Comparison of ENCODE assay signal across 6 worm cellular contexts in genomic region chrV:14193451-14193850, ce11.
TF ChIP-seq lines count a peak whose summit lies in the region.

atfs-1 (plus strand) TSS chrV:14193663.

TF ChIP-seq in whole organism, L1 larva, 84 proteins besides CTCF, POLR2A, EP300 and RAD21 (continued from another document and continues in another):
- TF ChIP-seq elt-3 (tag; optimal IDR thresholded peaks at IDR 0.05; lab: Kevin White, UChicago) (peak in 1 of 6 experiments; percentile 36), C04F5.9 (tag; optimal IDR thresholded peaks at IDR 0.05; lab: Kevin White, UChicago) (no peak), Y116A8C.19 (tag; optimal IDR thresholded peaks at IDR 0.05; lab: Kevin White, UChicago; ENCODE audit: borderline replicate concordance) (no peak), egl-13 (tag; optimal IDR thresholded peaks at IDR 0.05; lab: Kevin White, UChicago) (no peak), efl-3 (GFP tag; optimal IDR thresholded peaks at IDR 0.05; lab: Kevin White, UChicago) (no peak), elt-2 (tag; optimal IDR thresholded peaks at IDR 0.05; lab: Kevin White, UChicago) (peak; percentile 66), grh-1 (GFP tag; IDR thresholded peaks at IDR 0.05; lab: Robert Waterston, UW) (no peak), ceh-82 (tag; optimal IDR thresholded peaks at IDR 0.05; lab: Kevin White, UChicago) (peak in 2 of 3 experiments; percentile 57 to 67), pax-3 (tag; optimal IDR thresholded peaks at IDR 0.05; lab: Kevin White, UChicago) (no peak), tlp-1 (tag; optimal IDR thresholded peaks at IDR 0.05; lab: Kevin White, UChicago) (no peak), nhr-19 (GFP tag; conservative IDR thresholded peaks at IDR 0.05; lab: Robert Waterston, UW) (peak; percentile 74), fkh-4 (tag; optimal IDR thresholded peaks at IDR 0.05; lab: Kevin White, UChicago; ENCODE audit: borderline replicate concordance) (no peak), nhr-237 (tag; optimal IDR thresholded peaks at IDR 0.05; lab: Kevin White, UChicago) (no peak), nhr-76 (tag; optimal IDR thresholded peaks at IDR 0.05; lab: Kevin White, UChicago) (no peak), xbp-1 (tag; optimal IDR thresholded peaks at IDR 0.05; lab: Kevin White, UChicago) (peak; percentile 52), nhr-12 (tag; optimal IDR thresholded peaks at IDR 0.05; lab: Kevin White, UChicago) (no peak), nhr-84 (tag; optimal IDR thresholded peaks at IDR 0.05; lab: Kevin White, UChicago) (no peak), nhr-85 (tag; lab: Kevin White, UChicago) (peak; percentile 78), zip-4 (GFP tag; optimal IDR thresholded peaks at IDR 0.05; lab: Kevin White, UChicago) (peak; percentile 47), zag-1 (tag; optimal IDR thresholded peaks at IDR 0.05; lab: Kevin White, UChicago) (no peak), C34B4.2 (tag; optimal IDR thresholded peaks at IDR 0.05; lab: Kevin White, UChicago) (no peak), skn-1 (tag; optimal IDR thresholded peaks at IDR 0.05; lab: Kevin White, UChicago) (peak; percentile 3)

TF ChIP-seq in whole organism, L2 larva, 48 proteins besides CTCF, POLR2A, EP300 and RAD21 (continued from another document):
- TF ChIP-seq sma-9 (GFP tag; optimal IDR thresholded peaks at IDR 0.05; lab: Kevin White, UChicago) (peak; percentile 89), sma-9 (tag; optimal IDR thresholded peaks at IDR 0.05; lab: Kevin White, UChicago) (no peak), nhr-10 (tag; optimal IDR thresholded peaks at IDR 0.05; lab: Kevin White, UChicago) (no peak), nhr-23 (tag; optimal IDR thresholded peaks at IDR 0.05; lab: Kevin White, UChicago) (no peak), sma-3 (GFP tag; optimal IDR thresholded peaks at IDR 0.05; lab: Kevin White, UChicago) (peak; percentile 61), F13H6.1 (tag; optimal IDR thresholded peaks at IDR 0.05; lab: Kevin White, UChicago) (peak; percentile 86), snpc-4 (tag; optimal IDR thresholded peaks at IDR 0.05; lab: Kevin White, UChicago) (peak; percentile 54), fos-1 (tag; optimal IDR thresholded peaks at IDR 0.05; lab: Kevin White, UChicago) (peak; percentile 83), sem-4 (tag; optimal IDR thresholded peaks at IDR 0.05; lab: Kevin White, UChicago) (peak; percentile 44), nhr-129 (tag; optimal IDR thresholded peaks at IDR 0.05; lab: Kevin White, UChicago) (peak; percentile 87), ama-1 (optimal IDR thresholded peaks at IDR 0.05; lab: Kevin White, UChicago) (peak; percentile 91), skn-1 (tag; optimal IDR thresholded peaks at IDR 0.05; lab: Kevin White, UChicago) (no peak), unc-55 (GFP tag; optimal IDR thresholded peaks at IDR 0.05; lab: Kevin White, UChicago) (peak; percentile 58)

TF ChIP-seq in whole organism, L3 larva, 47 proteins besides CTCF, POLR2A, EP300 and RAD21 (continued from another document and continues in another):
- TF ChIP-seq hmg-11 (tag; optimal IDR thresholded peaks at IDR 0.05; lab: Kevin White, UChicago) = peak; percentile 81
- no peak for TF ChIP-seq elt-1 (tag; optimal IDR thresholded peaks at IDR 0.05; lab: Kevin White, UChicago)
- TF ChIP-seq ztf-11 (tag; optimal IDR thresholded peaks at IDR 0.05; lab: Kevin White, UChicago) = no peak
- TF ChIP-seq sea-2 (GFP tag; optimal IDR thresholded peaks at IDR 0.05; lab: Kevin White, UChicago) = no peak
- TF ChIP-seq nhr-12 (tag; optimal IDR thresholded peaks at IDR 0.05; lab: Kevin White, UChicago) = no peak
- no peak for TF ChIP-seq egl-27 (tag; optimal IDR thresholded peaks at IDR 0.05; lab: Kevin White, UChicago)
- TF ChIP-seq zag-1 (tag; optimal IDR thresholded peaks at IDR 0.05; lab: Kevin White, UChicago) = no peak
- no peak for TF ChIP-seq skn-1 (tag; optimal IDR thresholded peaks at IDR 0.05; lab: Kevin White, UChicago)
- TF ChIP-seq aly-2 (tag; optimal IDR thresholded peaks at IDR 0.05; lab: Kevin White, UChicago) = no peak
- no peak for TF ChIP-seq nhr-76 (tag; optimal IDR thresholded peaks at IDR 0.05; lab: Kevin White, UChicago)
- TF ChIP-seq ama-1 (optimal IDR thresholded peaks at IDR 0.05; lab: Kevin White, UChicago) = peak; percentile 9
- TF ChIP-seq nhr-77 (tag; optimal IDR thresholded peaks at IDR 0.05; lab: Kevin White, UChicago) = peak; percentile 47
- TF ChIP-seq fkh-10 (GFP tag; optimal IDR thresholded peaks at IDR 0.05; lab: Kevin White, UChicago) = no peak
- TF ChIP-seq mdl-1 (tag; optimal IDR thresholded peaks at IDR 0.05; lab: Kevin White, UChicago) = no peak
- peak; percentile 44 for TF ChIP-seq R02D3.7 (tag; optimal IDR thresholded peaks at IDR 0.05; lab: Kevin White, UChicago)
- TF ChIP-seq fkh-2 (tag; optimal IDR thresholded peaks at IDR 0.05; lab: Kevin White, UChicago) = no peak
- TF ChIP-seq nhr-25 (tag; optimal IDR thresholded peaks at IDR 0.05; lab: Kevin White, UChicago) = peak; percentile 80
- no peak for TF ChIP-seq daf-12 (tag; optimal IDR thresholded peaks at IDR 0.05; lab: Kevin White, UChicago)
- peak; percentile 17 for TF ChIP-seq lsy-12 (tag; optimal IDR thresholded peaks at IDR 0.05; lab: Kevin White, UChicago)
- no peak for TF ChIP-seq nhr-28 (tag; optimal IDR thresholded peaks at IDR 0.05; lab: Kevin White, UChicago)
- TF ChIP-seq egl-5 (tag; optimal IDR thresholded peaks at IDR 0.05; lab: Kevin White, UChicago) = no peak
- peak; percentile 57 for TF ChIP-seq nhr-23 (tag; optimal IDR thresholded peaks at IDR 0.05; lab: Kevin White, UChicago)
- peak; percentile 53 for TF ChIP-seq ceh-28 (tag; optimal IDR thresholded peaks at IDR 0.05; lab: Kevin White, UChicago)
- no peak for TF ChIP-seq unc-39 (tag; optimal IDR thresholded peaks at IDR 0.05; lab: Kevin White, UChicago)
- TF ChIP-seq ztf-4 (tag; optimal IDR thresholded peaks at IDR 0.05; lab: Kevin White, UChicago) = no peak
- TF ChIP-seq ceh-9 (tag; optimal IDR thresholded peaks at IDR 0.05; lab: Kevin White, UChicago) = no peak
- TF ChIP-seq mml-1 (tag; optimal IDR thresholded peaks at IDR 0.05; lab: Kevin White, UChicago) = no peak

TF ChIP-seq in whole organism, L4 larva, 104 proteins besides CTCF, POLR2A, EP300 and RAD21 (continued from another document and continues in another):
- TF ChIP-seq lin-29 (GFP tag; IDR thresholded peaks at IDR 0.05; lab: Robert Waterston, UW) = no peak
- TF ChIP-seq ceh-44 (GFP tag; IDR thresholded peaks at IDR 0.05; lab: Robert Waterston, UW) = no peak
- TF ChIP-seq zfp-2 (tag; optimal IDR thresholded peaks at IDR 0.05; lab: Kevin White, UChicago) = no peak
- no peak for TF ChIP-seq snpc-4 (tag; optimal IDR thresholded peaks at IDR 0.05; lab: Kevin White, UChicago)
- TF ChIP-seq mxl-2 (GFP tag; conservative IDR thresholded peaks at IDR 0.05; lab: Robert Waterston, UW) = no peak
- TF ChIP-seq dve-1 (tag; optimal IDR thresholded peaks at IDR 0.05; lab: Kevin White, UChicago; ENCODE audit: insufficient read depth) = peak; percentile 93
- TF ChIP-seq ctbp-1 (GFP tag; IDR thresholded peaks at IDR 0.05; lab: Robert Waterston, UW) = no peak
- TF ChIP-seq unc-130 (GFP tag; optimal IDR thresholded peaks at IDR 0.05; lab: Kevin White, UChicago) = no peak
- TF ChIP-seq mdl-1 (tag; optimal IDR thresholded peaks at IDR 0.05; lab: Kevin White, UChicago) = peak in 1 of 2 experiments; percentile 58
- no peak for TF ChIP-seq Y75B8A.6 (GFP tag; IDR thresholded peaks at IDR 0.05; lab: Robert Waterston, UW)
- TF ChIP-seq nhr-76 (tag; optimal IDR thresholded peaks at IDR 0.05; lab: Kevin White, UChicago) = no peak
- 0 out of 2 replicates have a peak, but pooled peaks have one; percentile 24 for TF ChIP-seq tra-1 (GFP tag; IDR thresholded peaks at IDR 0.05; lab: Robert Waterston, UW)
- peak; percentile 75 for TF ChIP-seq pqm-1 (tag; optimal IDR thresholded peaks at IDR 0.05; lab: Kevin White, UChicago)
- TF ChIP-seq duxl-1 (tag; optimal IDR thresholded peaks at IDR 0.05; lab: Kevin White, UChicago; ENCODE audit: poor library complexity) = no peak
- TF ChIP-seq mes-2 (tag; optimal IDR thresholded peaks at IDR 0.05; lab: Kevin White, UChicago; ENCODE audit: poor library complexity, severe bottlenecking) = peak; percentile 73
- TF ChIP-seq D1046.2 (GFP tag; IDR thresholded peaks at IDR 0.05; lab: Robert Waterston, UW) = no peak
- TF ChIP-seq dmd-6 (GFP tag; IDR thresholded peaks at IDR 0.05; lab: Robert Waterston, UW) = peak; percentile 92
- TF ChIP-seq tag-97 (GFP tag; IDR thresholded peaks at IDR 0.05; lab: Robert Waterston, UW) = no peak
- no peak for TF ChIP-seq sdz-12 (GFP tag; optimal IDR thresholded peaks at IDR 0.05; lab: Kevin White, UChicago)
- TF ChIP-seq lim-7 (GFP tag; IDR thresholded peaks at IDR 0.05; lab: Robert Waterston, UW) = no peak
- TF ChIP-seq ztf-11 (tag; optimal IDR thresholded peaks at IDR 0.05; lab: Kevin White, UChicago) = no peak
- TF ChIP-seq zip-2 (tag; optimal IDR thresholded peaks at IDR 0.05; lab: Kevin White, UChicago) = no peak
- no peak for TF ChIP-seq snpc-1.2 (GFP tag; IDR thresholded peaks at IDR 0.05; lab: Robert Waterston, UW)
- peak; percentile 59 for TF ChIP-seq T26A8.4 (GFP tag; IDR thresholded peaks at IDR 0.05; lab: Robert Waterston, UW)
- TF ChIP-seq zip-11 (GFP tag; IDR thresholded peaks at IDR 0.05; lab: Robert Waterston, UW) = no peak
- TF ChIP-seq hif-1 (tag; optimal IDR thresholded peaks at IDR 0.05; lab: Kevin White, UChicago) = peak in 1 of 2 experiments; percentile 35
- peak; percentile 43 for TF ChIP-seq nhr-102 (tag; optimal IDR thresholded peaks at IDR 0.05; lab: Kevin White, UChicago)

TF ChIP-seq in whole organism, late embryonic, 69 proteins besides CTCF, POLR2A, EP300 and RAD21 (continued from another document):
- TF ChIP-seq F13H6.1 (tag; optimal IDR thresholded peaks at IDR 0.05; lab: Kevin White, UChicago) (no peak), zip-5 (tag; optimal IDR thresholded peaks at IDR 0.05; lab: Kevin White, UChicago) (no peak), ceh-48 (tag; optimal IDR thresholded peaks at IDR 0.05; lab: Kevin White, UChicago) (no peak), unc-55 (GFP tag; optimal IDR thresholded peaks at IDR 0.05; lab: Kevin White, UChicago) (peak; percentile 55), ceh-9 (tag; optimal IDR thresholded peaks at IDR 0.05; lab: Kevin White, UChicago) (no peak), fkh-6 (tag; optimal IDR thresholded peaks at IDR 0.05; lab: Kevin White, UChicago) (no peak), gmeb-2 (tag; optimal IDR thresholded peaks at IDR 0.05; lab: Kevin White, UChicago) (no peak), tbx-7 (tag; optimal IDR thresholded peaks at IDR 0.05; lab: Kevin White, UChicago) (no peak), odd-2 (tag; optimal IDR thresholded peaks at IDR 0.05; lab: Kevin White, UChicago) (no peak), pat-9 (tag; optimal IDR thresholded peaks at IDR 0.05; lab: Kevin White, UChicago) (no peak), nfya-1 (tag; optimal IDR thresholded peaks at IDR 0.05; lab: Kevin White, UChicago) (peak; percentile 25), mec-3 (tag; optimal IDR thresholded peaks at IDR 0.05; lab: Kevin White, UChicago; ENCODE audit: borderline replicate concordance) (no peak), npax-4 (tag; optimal IDR thresholded peaks at IDR 0.05; lab: Kevin White, UChicago) (no peak), dve-1 (tag; optimal IDR thresholded peaks at IDR 0.05; lab: Kevin White, UChicago) (peak; percentile 8), tbx-2 (tag; optimal IDR thresholded peaks at IDR 0.05; lab: Kevin White, UChicago) (peak; percentile 44), hlh-13 (GFP tag; optimal IDR thresholded peaks at IDR 0.05; lab: Kevin White, UChicago) (no peak), elt-2 (tag; optimal IDR thresholded peaks at IDR 0.05; lab: Kevin White, UChicago) (no peak)

TF ChIP-seq in whole organism, young adult, 124 proteins besides CTCF, POLR2A, EP300 and RAD21 (continued from another document and continues in another):
- TF ChIP-seq ama-1 (optimal IDR thresholded peaks at IDR 0.05; lab: Kevin White, UChicago) (peak; percentile 81), ama-1 (GFP tag; optimal IDR thresholded peaks at IDR 0.05; lab: Kevin White, UChicago) (no peak), lin-35 (GFP tag; optimal IDR thresholded peaks at IDR 0.05; lab: Kevin White, UChicago) (peak in 1 of 3 experiments; percentile 1), ceh-100 (GFP tag; IDR thresholded peaks at IDR 0.05; lab: Robert Waterston, UW) (no peak), die-1 (tag; optimal IDR thresholded peaks at IDR 0.05; lab: Kevin White, UChicago) (no peak), lin-54 (GFP tag; optimal IDR thresholded peaks at IDR 0.05; lab: Kevin White, UChicago) (no peak), hlh-12 (tag; optimal IDR thresholded peaks at IDR 0.05; lab: Kevin White, UChicago) (no peak), cebp-2 (GFP tag; IDR thresholded peaks at IDR 0.05; lab: Robert Waterston, UW) (no peak), ztf-25 (GFP tag; IDR thresholded peaks at IDR 0.05; lab: Robert Waterston, UW) (no peak), gei-17 (GFP tag; optimal IDR thresholded peaks at IDR 0.05; lab: Kevin White, UChicago) (no peak), ztf-22 (GFP tag; optimal IDR thresholded peaks at IDR 0.05; lab: Kevin White, UChicago) (no peak), Y79H2A.3 (GFP tag; conservative IDR thresholded peaks at IDR 0.05; lab: Robert Waterston, UW) (no peak), unc-62 (GFP tag; optimal IDR thresholded peaks at IDR 0.05; lab: Kevin White, UChicago) (no peak), rpc-1 (optimal IDR thresholded peaks at IDR 0.05; lab: Kevin White, UChicago) (no peak), rpc-1 (tag; optimal IDR thresholded peaks at IDR 0.05; lab: Kevin White, UChicago) (no peak), Y53G8AR.9 (GFP tag; conservative IDR thresholded peaks at IDR 0.05; lab: Robert Waterston, UW) (0 out of 2 replicates have a peak, but pooled peaks have one; percentile 27), dox-1 (GFP tag; IDR thresholded peaks at IDR 0.05; lab: Robert Waterston, UW) (peak; percentile 41; the same call in 1 of the 2 replicates), nhr-120 (GFP tag; IDR thresholded peaks at IDR 0.05; lab: Robert Waterston, UW) (no peak), hsf-1 (GFP tag; IDR thresholded peaks at IDR 0.05; lab: Robert Waterston, UW) (0 out of 2 replicates have a peak, but pooled peaks have one; percentile 34), attf-6 (GFP tag; IDR thresholded peaks at IDR 0.05; lab: Robert Waterston, UW) (no peak), K11D2.4 (GFP tag; IDR thresholded peaks at IDR 0.05; lab: Robert Waterston, UW) (no peak), zim-3 (tag; optimal IDR thresholded peaks at IDR 0.05; lab: Kevin White, UChicago) (no peak), ekl-4 (GFP tag; IDR thresholded peaks at IDR 0.05; lab: Robert Waterston, UW) (peak; percentile 71; the same call in 1 of the 2 replicates), repo-1 (tag; optimal IDR thresholded peaks at IDR 0.05; lab: Kevin White, UChicago) (no peak), mel-28 (tag; optimal IDR thresholded peaks at IDR 0.05; lab: Kevin White, UChicago; ENCODE audit: borderline replicate concordance) (no peak), atf-7 (tag; optimal IDR thresholded peaks at IDR 0.05; lab: Kevin White, UChicago) (no peak), lsl-1 (GFP tag; optimal IDR thresholded peaks at IDR 0.05; lab: Kevin White, UChicago) (no peak), Y67H2A.10 (GFP tag; conservative IDR thresholded peaks at IDR 0.05; lab: Robert Waterston, UW) (no peak), dpff-1 (tag; optimal IDR thresholded peaks at IDR 0.05; lab: Kevin White, UChicago) (no peak), ceh-27 (GFP tag; optimal IDR thresholded peaks at IDR 0.05; lab: Kevin White, UChicago) (peak; percentile 42), pbrm-1 (GFP tag; IDR thresholded peaks at IDR 0.05; lab: Robert Waterston, UW) (peak; percentile 59; the same call in 1 of the 2 replicates), bed-1 (GFP tag; IDR thresholded peaks at IDR 0.05; lab: Robert Waterston, UW) (no peak), egl-18 (GFP tag; IDR thresholded peaks at IDR 0.05; lab: Robert Waterston, UW) (no peak), pha-4 (tag; optimal IDR thresholded peaks at IDR 0.05; lab: Kevin White, UChicago) (no peak), egl-44 (GFP tag; IDR thresholded peaks at IDR 0.05; lab: Robert Waterston, UW) (0 out of 2 replicates have a peak, but pooled peaks have one; percentile 35), B0261.1 (tag; optimal IDR thresholded peaks at IDR 0.05; lab: Kevin White, UChicago) (no peak), nfyb-1 (GFP tag; IDR thresholded peaks at IDR 0.05; lab: Robert Waterston, UW) (no peak), tbp1 (GFP tag; optimal IDR thresholded peaks at IDR 0.05; lab: Kevin White, UChicago) (no peak), F33H1.4 (GFP tag; IDR thresholded peaks at IDR 0.05; lab: Robert Waterston, UW) (no peak), cebp-1 (GFP tag; IDR thresholded peaks at IDR 0.05; lab: Robert Waterston, UW) (peak; percentile 58; the same call in 1 of the 2 replicates), cebp-1 (tag; optimal IDR thresholded peaks at IDR 0.05; lab: Kevin White, UChicago) (peak; percentile 79), him-1 (tag; optimal IDR thresholded peaks at IDR 0.05; lab: Kevin White, UChicago) (no peak), ztf-18 (tag; optimal IDR thresholded peaks at IDR 0.05; lab: Kevin White, UChicago) (peak; percentile 75)
